Fruit fly (Drosophila melanogaster) whole organism, prepupa: Measurements from ENCODE around the gene IFT57.

ENCODE experiments used
- CG10631 ChIP-seq: fragments of 200-800 bp; sonication (Bioruptor generic); optimal IDR thresholded peaks from 2 replicates; lab custom pipeline; 2016; ENCODE audit warnings: missing biosample characterization, missing genetic modification characterization
- CG10669 ChIP-seq: fragments of 200-800 bp; sonication (Bioruptor generic); optimal IDR thresholded peaks from 3 replicates; lab custom pipeline; 2018; ENCODE audit warnings: missing biosample characterization, mild to moderate bottlenecking, missing genetic modification characterization, moderate library complexity
- CG11294 ChIP-seq: fragments of 200-800 bp; sonication (Bioruptor generic); IDR thresholded peaks from 2 replicates; pipeline ENCODE4 v1.3.6; 2022; ENCODE audit warnings: missing biosample characterization, missing genetic modification characterization
- CG11762 ChIP-seq: fragments of 200-800 bp; sonication (Bioruptor generic); optimal IDR thresholded peaks from 3 replicates; lab custom pipeline; 2016; ENCODE audit warnings: missing biosample characterization, missing genetic modification characterization; ENCODE audit not compliant: insufficient read depth
- CG11902 ChIP-seq: fragments of 200-800 bp; sonication (Bioruptor generic); optimal IDR thresholded peaks from 3 replicates; lab custom pipeline; 2016; ENCODE audit warnings: missing biosample characterization, missing genetic modification characterization
- CG15336 ChIP-seq: fragments of 200-800 bp; sonication (Bioruptor generic); IDR thresholded peaks from 2 replicates; pipeline ENCODE4 v1.3.6; 2022; ENCODE audit warnings: missing biosample characterization, missing genetic modification characterization
- CG1621 ChIP-seq: fragments of 200-800 bp; sonication (Bioruptor generic); optimal IDR thresholded peaks from 3 replicates; lab custom pipeline; 2018; ENCODE audit warnings: missing biosample characterization, mild to moderate bottlenecking, missing genetic modification characterization
- CG3032 ChIP-seq: fragments of 200-800 bp; optimal IDR thresholded peaks from 2 replicates; lab custom pipeline; 2019; ENCODE audit warnings: missing biosample characterization, mild to moderate bottlenecking, missing genetic modification characterization, moderate library complexity
- CG31627 ChIP-seq: fragments of 200-800 bp; sonication (Bioruptor generic); optimal IDR thresholded peaks from 3 replicates; lab custom pipeline; 2016; ENCODE audit warnings: missing biosample characterization, missing genetic modification characterization
- CG32006 ChIP-seq: fragments of 200-800 bp; sonication (Bioruptor generic); optimal IDR thresholded peaks from 3 replicates; lab custom pipeline; 2017; ENCODE audit warnings: missing biosample characterization, mild to moderate bottlenecking, missing genetic modification characterization
- CG3919 ChIP-seq: fragments of 200-800 bp; sonication (Bioruptor generic); optimal IDR thresholded peaks from 3 replicates; lab custom pipeline; 2016; ENCODE audit warnings: missing biosample characterization, missing genetic modification characterization
- CG4318 ChIP-seq: fragments of 200-800 bp; sonication (Bioruptor generic); optimal IDR thresholded peaks from 3 replicates; lab custom pipeline; 2017; ENCODE audit warnings: missing biosample characterization, mild to moderate bottlenecking, missing genetic modification characterization
- CG6163 ChIP-seq: fragments of 200-800 bp; sonication (Bioruptor generic); IDR thresholded peaks from 3 replicates; pipeline ENCODE4 v1.3.6; 2022; ENCODE audit warnings: missing biosample characterization, missing genetic modification characterization
- CG6276 ChIP-seq: fragments of 200-800 bp; sonication (Bioruptor generic); optimal IDR thresholded peaks from 2 replicates; lab custom pipeline; 2017; ENCODE audit warnings: missing biosample characterization, mild to moderate bottlenecking, missing genetic modification characterization
- CG6792 ChIP-seq: fragments of 200-800 bp; sonication (Bioruptor generic); optimal IDR thresholded peaks from 3 replicates; lab custom pipeline; 2016; ENCODE audit warnings: missing biosample characterization, missing genetic modification characterization
- CG6808 ChIP-seq: fragments of 200-800 bp; sonication (Bioruptor generic); optimal IDR thresholded peaks from 3 replicates; lab custom pipeline; 2017; ENCODE audit warnings: missing biosample characterization, missing genetic modification characterization, mild to moderate bottlenecking, moderate library complexity, missing genetic modification reagents
- CG6854 ChIP-seq: fragments of 200-800 bp; sonication (Bioruptor generic); optimal IDR thresholded peaks from 2 replicates; lab custom pipeline; 2017; ENCODE audit warnings: missing biosample characterization, mild to moderate bottlenecking, missing genetic modification characterization
- CG7368 ChIP-seq: fragments of 200-800 bp; sonication (Bioruptor generic); optimal IDR thresholded peaks from 3 replicates; lab custom pipeline; 2016; ENCODE audit warnings: missing biosample characterization, missing genetic modification characterization
- CG8319 ChIP-seq: fragments of 200-800 bp; sonication (Bioruptor generic); optimal IDR thresholded peaks from 3 replicates; lab custom pipeline; 2016; ENCODE audit warnings: missing biosample characterization, missing genetic modification characterization
- CG8632 ChIP-seq: fragments of 200-800 bp; sonication (Bioruptor generic); optimal IDR thresholded peaks from 3 replicates; lab custom pipeline; 2016; ENCODE audit warnings: missing biosample characterization, missing genetic modification characterization
- CG9139 ChIP-seq: fragments of 200-800 bp; sonication (Bioruptor generic); optimal IDR thresholded peaks from 3 replicates; lab custom pipeline; 2017; ENCODE audit warnings: missing biosample characterization, mild to moderate bottlenecking, missing genetic modification characterization
- Eip75B ChIP-seq: fragments of 200-800 bp; sonication (Bioruptor generic); optimal IDR thresholded peaks from 3 replicates; lab custom pipeline; 2016; ENCODE audit warnings: missing biosample characterization, missing genetic modification characterization
- Eip78C ChIP-seq: fragments of 200-800 bp; sonication (Bioruptor generic); peaks from one replicate; lab custom pipeline; 2016; ENCODE audit warnings: missing biosample characterization, missing genetic modification characterization
- Eip93F ChIP-seq: fragments of 200-800 bp; sonication (Bioruptor generic); optimal IDR thresholded peaks from 2 replicates; lab custom pipeline; 2016; ENCODE audit warnings: missing biosample characterization, mild to moderate bottlenecking, missing genetic modification characterization
- Ets21C ChIP-seq: fragments of 200-800 bp; sonication (Bioruptor generic); optimal IDR thresholded peaks from 3 replicates; lab custom pipeline; 2016; ENCODE audit warnings: missing biosample characterization, missing genetic modification characterization
- Ets96B ChIP-seq: fragments of 200-800 bp; optimal IDR thresholded peaks from 2 replicates; lab custom pipeline; 2019; ENCODE audit warnings: missing biosample characterization, mild to moderate bottlenecking, missing genetic modification characterization, moderate library complexity
- Gug ChIP-seq: fragments of 200-800 bp; sonication (Bioruptor generic); IDR thresholded peaks from 2 replicates; pipeline ENCODE4 v1.3.6; 2022; ENCODE audit warnings: missing biosample characterization, missing genetic modification characterization
- Hr38 ChIP-seq: sonication (Bioruptor generic); optimal IDR thresholded peaks from 2 replicates; lab custom pipeline; 2016; ENCODE audit warnings: missing biosample characterization, missing genetic modification characterization
- Hr39 ChIP-seq: fragments of 200-800 bp; sonication (Bioruptor generic); optimal IDR thresholded peaks from 2 replicates; lab custom pipeline; 2016; ENCODE audit warnings: missing biosample characterization, missing genetic modification characterization
- Hr4 ChIP-seq: fragments of 200-800 bp; sonication (Bioruptor generic); optimal IDR thresholded peaks from 3 replicates; lab custom pipeline; 2016; ENCODE audit warnings: missing biosample characterization, missing genetic modification characterization
- Lpt ChIP-seq: fragments of 200-800 bp; sonication (Bioruptor generic); optimal IDR thresholded peaks from 3 replicates; lab custom pipeline; 2016; ENCODE audit warnings: missing biosample characterization, missing genetic modification characterization
- Met ChIP-seq: fragments of 200-800 bp; sonication (Bioruptor generic); optimal IDR thresholded peaks from 3 replicates; lab custom pipeline; 2016; ENCODE audit warnings: missing biosample characterization, missing genetic modification characterization
- Smox ChIP-seq: fragments of 200-800 bp; sonication (Bioruptor generic); optimal IDR thresholded peaks from 3 replicates; lab custom pipeline; 2016; ENCODE audit warnings: missing biosample characterization, missing genetic modification characterization
- Sox102F ChIP-seq: fragments of 200-800 bp; sonication (Bioruptor generic); optimal IDR thresholded peaks from 2 replicates; lab custom pipeline; 2016; ENCODE audit warnings: missing biosample characterization, mild to moderate bottlenecking, missing genetic modification characterization
- Sox14 ChIP-seq: fragments of 200-800 bp; sonication (Bioruptor generic); optimal IDR thresholded peaks from 3 replicates; lab custom pipeline; 2016; ENCODE audit warnings: missing biosample characterization, missing genetic modification characterization
- Sox15 ChIP-seq: fragments of 200-800 bp; sonication (Bioruptor generic); optimal IDR thresholded peaks from 3 replicates; lab custom pipeline; 2016; ENCODE audit warnings: missing biosample characterization, missing genetic modification characterization
- acj6 ChIP-seq: fragments of 200-800 bp; sonication (Bioruptor generic); optimal IDR thresholded peaks from 3 replicates; lab custom pipeline; 2016; ENCODE audit warnings: missing biosample characterization, missing genetic modification characterization
- cyc ChIP-seq: fragments of 200-800 bp; sonication (Bioruptor generic); optimal IDR thresholded peaks from 3 replicates; lab custom pipeline; 2016; ENCODE audit warnings: missing biosample characterization, missing genetic modification characterization
- dac ChIP-seq: fragments of 200-800 bp; sonication (Bioruptor generic); optimal IDR thresholded peaks from 2 replicates; lab custom pipeline; 2017; ENCODE audit warnings: missing biosample characterization, mild to moderate bottlenecking, missing genetic modification characterization
- dsx ChIP-seq: fragments of 200-800 bp; optimal IDR thresholded peaks from 3 replicates; lab custom pipeline; 2019; ENCODE audit warnings: missing biosample characterization, mild to moderate bottlenecking, missing genetic modification characterization, moderate library complexity; ENCODE audit not compliant: poor library complexity, severe bottlenecking
- fd59A ChIP-seq: fragments of 200-800 bp; sonication (Bioruptor generic); optimal IDR thresholded peaks from 2 replicates; lab custom pipeline; 2017; ENCODE audit warnings: missing biosample characterization, mild to moderate bottlenecking, missing genetic modification characterization, missing genetic modification reagents
- fd85E ChIP-seq: fragments of 200-800 bp; sonication (Bioruptor generic); optimal IDR thresholded peaks from 3 replicates; lab custom pipeline; 2016; ENCODE audit warnings: missing biosample characterization, missing genetic modification characterization
- fkh ChIP-seq: fragments of 200-800 bp; sonication (Bioruptor generic); optimal IDR thresholded peaks from 3 replicates; lab custom pipeline; 2017; ENCODE audit warnings: missing biosample characterization, mild to moderate bottlenecking, missing genetic modification characterization, moderate library complexity
- lz ChIP-seq: fragments of 200-800 bp; sonication (Bioruptor generic); optimal IDR thresholded peaks from 3 replicates; lab custom pipeline; 2016; ENCODE audit warnings: missing biosample characterization, missing genetic modification characterization
- net ChIP-seq: fragments of 200-800 bp; sonication (Bioruptor generic); optimal IDR thresholded peaks from 3 replicates; lab custom pipeline; 2016; ENCODE audit warnings: missing biosample characterization, missing genetic modification characterization
- pdm3 ChIP-seq: fragments of 200-800 bp; sonication (Bioruptor generic); optimal IDR thresholded peaks from 3 replicates; lab custom pipeline; 2016; ENCODE audit warnings: missing biosample characterization, missing genetic modification characterization
- salr ChIP-seq, 2 experiments: fragments of 200-800 bp; sonication (Bioruptor generic); optimal IDR thresholded peaks; 3 replicates each; lab custom pipeline; 2016 to 2018; ENCODE audit warnings: missing biosample characterization in 2 of 2, missing genetic modification characterization in 2 of 2, mild to moderate bottlenecking in 1 of 2
- ss ChIP-seq, 2 experiments: fragments of 200-800 bp; sonication (Bioruptor generic); optimal IDR thresholded peaks; 2 replicates in 1 of 2; 3 replicates in 1 of 2; lab custom pipeline; 2017 to 2018; ENCODE audit warnings: mild to moderate bottlenecking in 2 of 2, missing biosample characterization in 2 of 2, missing genetic modification characterization in 2 of 2, moderate library complexity in 1 of 2
- svp ChIP-seq: fragments of 200-800 bp; sonication (Bioruptor generic); peaks from one replicate; lab custom pipeline; 2016; ENCODE audit warnings: missing biosample characterization, missing genetic modification characterization
- topi ChIP-seq: fragments of 200-800 bp; sonication (Bioruptor generic); optimal IDR thresholded peaks from 3 replicates; lab custom pipeline; 2016; ENCODE audit warnings: missing biosample characterization, missing genetic modification characterization
- vri ChIP-seq: fragments of 200-800 bp; sonication (Bioruptor generic); optimal IDR thresholded peaks from 3 replicates; lab custom pipeline; 2016; ENCODE audit warnings: missing biosample characterization, mild to moderate bottlenecking, missing genetic modification characterization

The IFT57 gene

dm6 chr2L:3534227-3534842 is 3.7 kb downstream of the IFT57 start:
- TF ChIP-seq CG6808 (GFP tag; lab: Kevin White, UChicago) (peak; percentile 80), Sox14 (GFP tag; lab: Kevin White, UChicago) (peak; percentile 95), CG11294 (GFP tag; lab: Robert Waterston, UW) (peak; percentile 63), CG7368 (GFP tag; lab: Kevin White, UChicago) (peak; percentile 90), Met (GFP tag; lab: Kevin White, UChicago) (peak; percentile 93), Gug (peak; percentile 80), vri (no peak), CG8319 (GFP tag; lab: Kevin White, UChicago) (peak; percentile 86), CG15336 (GFP tag; lab: Robert Waterston, UW) (peak; percentile 84), salr (GFP tag; optimal IDR thresholded peaks at IDR 0.05; lab: Kevin White, UChicago) (peak; percentile 76 to 82), Lpt (peak; percentile 71), Hr4 (GFP tag; lab: Kevin White, UChicago) (peak; percentile 87), CG6276 (peak; percentile 74), CG6854 (GFP tag; lab: Kevin White, UChicago) (peak; percentile 78), Eip93F (GFP tag; lab: Kevin White, UChicago) (peak; percentile 44), CG32006 (peak; percentile 84), fd85E (peak; percentile 83), Hr39 (GFP tag; lab: Kevin White, UChicago) (peak; percentile 95), lz (peak; percentile 93), Hr38 (no peak), Ets96B (tag; lab: Kevin White, UChicago) (peak; percentile 88), CG10669 (GFP tag; lab: Kevin White, UChicago) (peak; percentile 90), dac (GFP tag; lab: Kevin White, UChicago) (peak; percentile 1), CG3919 (peak; percentile 94), Eip75B (GFP tag; lab: Kevin White, UChicago) (peak; percentile 92), cyc (GFP tag; lab: Kevin White, UChicago) (peak; percentile 95), Eip78C (GFP tag; lab: Kevin White, UChicago) (peak; percentile 98), CG6163 (GFP tag; lab: Robert Waterston, UW) (peak; percentile 96), CG31627 (GFP tag; lab: Kevin White, UChicago) (peak; percentile 94), Ets21C (peak; percentile 90), CG1621 (tag; lab: Kevin White, UChicago) (peak; percentile 84), Sox102F (GFP tag; lab: Kevin White, UChicago) (peak; percentile 91), ss (GFP tag; optimal IDR thresholded peaks at IDR 0.05; lab: Kevin White, UChicago) (peak; percentile 60 to 88), fkh (peak; percentile 32), CG9139 (GFP tag; lab: Kevin White, UChicago) (peak; percentile 71), CG8632 (GFP tag; lab: Kevin White, UChicago) (peak; percentile 89), CG10631 (GFP tag; lab: Kevin White, UChicago) (peak; percentile 89), net (GFP tag; lab: Kevin White, UChicago) (peak; percentile 86), svp (GFP tag; lab: Kevin White, UChicago) (peak; percentile 96), acj6 (peak; percentile 94), CG6792 (GFP tag; lab: Kevin White, UChicago) (peak; percentile 92), CG11902 (GFP tag; lab: Kevin White, UChicago) (peak; percentile 92), CG4318 (GFP tag; lab: Kevin White, UChicago) (peak; percentile 67), Sox15 (GFP tag; lab: Kevin White, UChicago) (peak; percentile 89), dsx (GFP tag; lab: Kevin White, UChicago) (peak; percentile 84), topi (GFP tag; lab: Kevin White, UChicago) (peak; percentile 94), pdm3 (GFP tag; lab: Kevin White, UChicago) (peak; percentile 94), CG11762 (peak; percentile 82), CG3032 (tag; lab: Kevin White, UChicago) (peak; percentile 84), Smox (GFP tag; lab: Kevin White, UChicago) (peak; percentile 91), fd59A (GFP tag; lab: Kevin White, UChicago) (peak; percentile 78)
